Worm (Caenorhabditis elegans): ENCODE measurements around the gene ZK185.3.

Gene ZK185.3

DNA sequence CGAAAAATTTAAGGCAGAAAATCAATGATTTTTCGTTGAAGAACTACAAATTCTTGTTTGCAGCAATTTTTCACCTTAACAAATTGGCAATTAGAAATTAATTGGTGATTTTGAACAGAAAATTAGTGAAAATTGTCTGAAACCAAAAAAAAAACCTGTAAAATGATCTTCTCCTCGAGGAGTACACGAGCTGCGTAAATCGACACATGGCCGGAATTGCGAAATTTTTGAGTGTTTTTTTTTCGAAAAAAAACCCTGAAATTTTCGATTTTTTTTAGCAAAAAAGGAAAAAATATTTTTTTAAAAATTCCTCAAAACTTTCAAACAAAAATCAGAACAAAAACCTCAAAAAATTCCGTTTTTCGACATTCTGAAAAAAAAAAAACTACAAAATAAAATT lies 21.3 kb upstream of the ZK185.3 start:
- TF ChIP-seq R02D3.7 (tag; optimal IDR thresholded peaks at IDR 0.05) = no peak
- TF ChIP-seq snpc-4 (tag; optimal IDR thresholded peaks at IDR 0.05) = no peak
- no peak for TF ChIP-seq pha-4 (tag; optimal IDR thresholded peaks at IDR 0.05)
- TF ChIP-seq lin-39 (tag; optimal IDR thresholded peaks at IDR 0.05) = no peak
- TF ChIP-seq nhr-237 (tag; optimal IDR thresholded peaks at IDR 0.05) = no peak
- no peak for TF ChIP-seq tbx-2 (tag; optimal IDR thresholded peaks at IDR 0.05)
- TF ChIP-seq nhr-23 (tag; optimal IDR thresholded peaks at IDR 0.05) = no peak
- no peak for TF ChIP-seq aly-2 (tag; optimal IDR thresholded peaks at IDR 0.05)
- TF ChIP-seq fkh-10 (GFP tag; optimal IDR thresholded peaks at IDR 0.05) = no peak
- no peak for TF ChIP-seq ceh-28 (tag; optimal IDR thresholded peaks at IDR 0.05)
- no peak for TF ChIP-seq nhr-25 (tag; optimal IDR thresholded peaks at IDR 0.05)
- no peak for TF ChIP-seq ceh-9 (tag; optimal IDR thresholded peaks at IDR 0.05)
- TF ChIP-seq pqm-1 (tag; optimal IDR thresholded peaks at IDR 0.05) = no peak
- TF ChIP-seq nhr-28 (tag; optimal IDR thresholded peaks at IDR 0.05) = no peak
- TF ChIP-seq nhr-43 (tag; optimal IDR thresholded peaks at IDR 0.05; ENCODE audit: poor library complexity, severe bottlenecking) = no peak

DNA sequence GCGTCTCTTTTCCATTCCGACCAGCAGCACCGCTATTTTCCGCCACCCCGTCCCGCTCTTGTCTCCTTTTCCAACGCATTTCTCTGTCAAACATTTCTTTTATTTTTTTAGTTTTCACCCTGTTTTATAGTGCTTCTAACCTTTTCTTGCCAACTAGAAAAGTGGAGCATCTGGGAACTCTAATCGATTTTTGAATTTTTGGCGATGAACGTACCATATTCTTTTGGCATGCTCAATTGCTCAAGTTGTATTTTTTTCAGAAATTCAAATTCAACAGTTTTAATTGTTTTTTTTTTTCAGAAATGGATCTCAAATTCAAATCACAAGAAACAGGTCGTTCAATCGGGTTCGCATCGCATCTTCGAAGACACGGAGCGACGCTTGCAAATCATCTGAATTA lies 18.0 kb upstream of the ZK185.3 start, which contains the start of gene ZK185.1:
TSS of gene ZK185.1 (plus strand) at position 301 of the 400 bp plus-strand sequence.
- no peak for TF ChIP-seq ztf-4 (tag; optimal IDR thresholded peaks at IDR 0.05)
- TF ChIP-seq nfya-1 (tag; optimal IDR thresholded peaks at IDR 0.05; ENCODE audit: insufficient read depth) = no peak

DNA sequence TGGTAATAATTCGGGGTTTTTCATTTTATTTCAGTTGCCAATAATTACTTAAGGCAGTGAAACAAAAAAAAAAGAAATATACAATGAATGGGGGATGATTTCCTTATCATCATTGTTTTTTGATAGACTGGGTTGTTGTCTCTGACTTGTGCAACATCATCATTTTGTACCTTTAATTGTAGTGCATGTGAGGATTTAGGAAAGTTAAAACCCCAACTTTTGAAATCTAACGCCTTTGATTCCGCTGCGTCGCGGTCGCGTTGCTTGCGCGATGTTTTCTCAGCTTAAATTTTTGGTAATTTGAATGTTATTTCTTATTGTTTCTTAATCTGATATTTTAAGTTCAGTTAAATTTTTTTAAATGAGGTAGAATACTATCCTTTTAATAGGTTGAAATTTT lies 15.6 kb upstream of the ZK185.3 start, which contains the start of gene ZK185.5:
TSS of gene ZK185.5 (minus strand) at position 101 of the 400 bp plus-strand sequence.
- TF ChIP-seq ceh-16 (tag; optimal IDR thresholded peaks at IDR 0.05) (no peak), nhr-23 (tag; optimal IDR thresholded peaks at IDR 0.05) (no peak), nhr-67 (tag; optimal IDR thresholded peaks at IDR 0.05) (no peak), skn-1 (tag; optimal IDR thresholded peaks at IDR 0.05) (no peak), ZK546.5 (tag; optimal IDR thresholded peaks at IDR 0.05) (no peak), unc-62 (GFP tag; optimal IDR thresholded peaks at IDR 0.05) (no peak), R02D3.7 (tag; optimal IDR thresholded peaks at IDR 0.05) (no peak), mdl-1 (tag; optimal IDR thresholded peaks at IDR 0.05) (no peak), snpc-4 (tag; optimal IDR thresholded peaks at IDR 0.05) (no peak), lsy-12 (tag; optimal IDR thresholded peaks at IDR 0.05) (no peak), nhr-11 (tag; optimal IDR thresholded peaks at IDR 0.05) (no peak), fkh-10 (GFP tag; optimal IDR thresholded peaks at IDR 0.05) (no peak), lin-15B (tag; optimal IDR thresholded peaks at IDR 0.05) (no peak), aly-2 (tag; optimal IDR thresholded peaks at IDR 0.05) (no peak), pha-4 (tag; optimal IDR thresholded peaks at IDR 0.05) (no peak), ztf-11 (tag; optimal IDR thresholded peaks at IDR 0.05) (no peak)

DNA sequence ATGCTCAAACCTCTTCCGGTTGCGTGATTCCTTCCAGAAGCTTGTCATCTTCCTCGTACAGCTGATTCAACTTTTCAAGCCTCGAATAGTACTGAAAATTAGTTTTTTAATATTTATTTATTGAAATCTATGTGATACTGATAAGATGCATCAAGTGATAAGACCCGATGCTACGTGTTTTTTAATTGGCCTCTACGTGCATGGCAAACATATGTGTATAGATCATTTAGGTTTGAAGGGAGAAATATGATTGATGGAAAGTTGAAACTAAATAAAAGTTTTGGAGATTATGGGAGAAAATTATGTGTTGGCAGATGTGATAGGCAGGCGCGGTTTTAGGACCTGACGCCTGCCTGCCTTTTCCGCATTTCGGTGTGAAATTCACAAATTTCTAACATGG lies 14.0 kb upstream of the ZK185.3 start:
- TF ChIP-seq jun-1 (tag; optimal IDR thresholded peaks at IDR 0.05) = no peak
- TF ChIP-seq elt-2 (tag; optimal IDR thresholded peaks at IDR 0.05) = peak; percentile 83
- TF ChIP-seq pha-4 (tag; optimal IDR thresholded peaks at IDR 0.05) = peak; percentile 13
- peak; percentile 75 for TF ChIP-seq pqm-1 (tag; optimal IDR thresholded peaks at IDR 0.05)

DNA sequence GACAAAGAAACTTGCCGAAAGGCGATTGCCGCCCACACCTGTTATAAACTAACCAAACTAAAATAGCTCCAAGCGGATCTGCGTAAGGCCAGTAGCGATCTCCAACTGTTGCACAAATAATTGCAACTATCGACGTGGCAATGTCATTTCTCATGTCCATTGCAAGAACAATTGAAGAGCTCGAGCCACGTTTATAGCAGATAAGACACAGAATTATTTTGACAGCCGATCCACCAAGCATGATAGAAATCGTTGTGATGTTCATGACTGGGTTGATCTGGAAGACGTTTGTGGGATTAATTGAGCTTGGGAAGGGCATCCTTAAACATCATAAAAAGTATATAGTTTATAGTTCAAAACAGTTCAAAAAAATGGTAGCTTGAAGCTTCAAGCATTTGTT lies 12.7 kb upstream of the ZK185.3 start:
- TF ChIP-seq mdl-1 (tag; optimal IDR thresholded peaks at IDR 0.05) (no peak), lsy-12 (tag; optimal IDR thresholded peaks at IDR 0.05) (no peak), pha-4 (tag; optimal IDR thresholded peaks at IDR 0.05) (no peak), egl-27 (tag; optimal IDR thresholded peaks at IDR 0.05) (no peak), ceh-16 (tag; optimal IDR thresholded peaks at IDR 0.05) (no peak), nhr-23 (tag; optimal IDR thresholded peaks at IDR 0.05) (no peak), R02D3.7 (tag; optimal IDR thresholded peaks at IDR 0.05) (no peak), mml-1 (tag; optimal IDR thresholded peaks at IDR 0.05) (no peak), fkh-2 (tag; optimal IDR thresholded peaks at IDR 0.05) (no peak), lin-39 (tag; optimal IDR thresholded peaks at IDR 0.05) (no peak)

DNA sequence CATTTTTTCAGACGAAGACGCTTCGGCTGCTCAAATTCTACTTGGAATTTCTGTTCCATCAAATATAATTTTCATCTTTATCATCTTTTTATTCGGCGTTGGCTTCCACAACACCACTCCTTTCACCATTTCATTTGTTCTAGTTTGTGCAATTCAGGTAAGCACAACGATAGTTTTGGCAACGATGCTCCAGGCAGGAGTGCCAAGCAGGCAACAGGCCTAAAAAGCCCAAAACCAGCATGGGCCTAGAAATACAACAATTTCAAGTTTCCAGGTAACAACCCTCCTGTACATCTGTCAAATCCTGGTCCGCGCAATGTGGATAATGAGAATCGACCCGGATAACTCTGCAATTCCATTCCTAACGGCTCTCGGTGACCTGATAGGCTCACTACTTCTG lies 11.0 kb upstream of the ZK185.3 start:
- TF ChIP-seq pqm-1 (tag; optimal IDR thresholded peaks at IDR 0.05) (no peak), lin-39 (tag; optimal IDR thresholded peaks at IDR 0.05) (no peak), unc-39 (tag; optimal IDR thresholded peaks at IDR 0.05) (no peak), daf-12 (tag; optimal IDR thresholded peaks at IDR 0.05) (no peak), ZK546.5 (tag; optimal IDR thresholded peaks at IDR 0.05) (no peak), ceh-9 (tag; optimal IDR thresholded peaks at IDR 0.05) (no peak), elt-3 (tag; optimal IDR thresholded peaks at IDR 0.05) (no peak), egl-5 (tag; optimal IDR thresholded peaks at IDR 0.05) (no peak), nhr-12 (tag; optimal IDR thresholded peaks at IDR 0.05) (no peak), fos-1 (tag; optimal IDR thresholded peaks at IDR 0.05) (no peak), nhr-67 (tag; optimal IDR thresholded peaks at IDR 0.05) (no peak), pha-4 (tag; optimal IDR thresholded peaks at IDR 0.05) (no peak), mml-1 (tag; optimal IDR thresholded peaks at IDR 0.05) (no peak)

Measured in whole organism, L3 larva.